Worm (Caenorhabditis elegans): ENCODE data around the gene sam-10.

The sam-10 gene

ce11 chrII:13278716-13279115, 51.6 kb downstream of the sam-10 start:
- TF ChIP-seq fkh-3 (tag; optimal IDR thresholded peaks at IDR 0.05) (peak; percentile 19), F49E8.2 (tag; optimal IDR thresholded peaks at IDR 0.05; ENCODE audit: insufficient read depth) (no peak)

ce11 chrII:13278214-13278613, 52.1 kb downstream of the sam-10 start:
- TF ChIP-seq zfh-2 (GFP tag; conservative IDR thresholded peaks at IDR 0.05) = 0 out of 2 replicates have a peak, but pooled peaks have one; percentile 13
- TF ChIP-seq hmg-20 (GFP tag; IDR thresholded peaks at IDR 0.05) = no peak
- TF ChIP-seq aptf-2 (GFP tag; conservative IDR thresholded peaks at IDR 0.05) = 0 out of 2 replicates have a peak, but pooled peaks have one; percentile 17

Data from whole organism, young adult.